Worm (Caenorhabditis elegans) whole organism, midembryonic: ENCODE measurements around the gene baf-1.

ENCODE experiments used
- T22C8.4 ChIP-seq: fragments of 200-800 bp; sonication (Bioruptor generic); IDR thresholded peaks from 2 replicates; pipeline ENCODE4 v1.3.6; 2022; ENCODE audit warnings: missing genetic modification characterization, missing compliant biosample characterization
- flt-1 ChIP-seq: fragments of 200-800 bp; sonication (Bioruptor generic); IDR thresholded peaks from 2 replicates; pipeline ENCODE4 v1.3.6; 2022; ENCODE audit warnings: missing genetic modification characterization, missing compliant biosample characterization
- klf-2 ChIP-seq: fragments of 200-800 bp; sonication (Bioruptor generic); conservative IDR thresholded peaks from 2 replicates; pipeline ENCODE4 v1.3.6; 2022; ENCODE audit warnings: missing genetic modification reagents, missing genetic modification characterization, missing compliant biosample characterization
- med-1 ChIP-seq: sonication (generic microtip); optimal IDR thresholded peaks from 2 replicates; lab custom pipeline; 2017; ENCODE audit warnings: missing genetic modification characterization, mild to moderate bottlenecking, missing compliant biosample characterization, antibody characterized with exemption, missing genetic modification reagents; ENCODE audit not compliant: insufficient read depth
- ref-1 ChIP-seq: fragments of 200-800 bp; sonication (Bioruptor generic); conservative IDR thresholded peaks from 2 replicates; pipeline ENCODE4 v1.3.6; 2022; ENCODE audit warnings: missing genetic modification reagents, missing genetic modification characterization, missing compliant biosample characterization
- tab-1 ChIP-seq: fragments of 200-800 bp; sonication (Bioruptor generic); IDR thresholded peaks from 2 replicates; pipeline ENCODE4 v1.3.6; 2022; ENCODE audit warnings: missing genetic modification characterization, missing compliant biosample characterization
- ztf-29 ChIP-seq: fragments of 200-800 bp; sonication (Bioruptor generic); IDR thresholded peaks from 2 replicates; pipeline ENCODE4 v1.3.6; 2022; ENCODE audit warnings: missing genetic modification reagents, missing genetic modification characterization, missing compliant biosample characterization

- no peak for TF ChIP-seq klf-2 (GFP tag; lab: Robert Waterston, UW)
- no peak for TF ChIP-seq ref-1 (GFP tag; lab: Robert Waterston, UW)
- no peak for TF ChIP-seq ztf-29 (GFP tag; lab: Robert Waterston, UW)
- no peak for TF ChIP-seq flt-1 (GFP tag; lab: Robert Waterston, UW)
- TF ChIP-seq T22C8.4 (GFP tag; lab: Robert Waterston, UW): no peak
- no peak for TF ChIP-seq tab-1 (GFP tag; lab: Robert Waterston, UW)
- TF ChIP-seq med-1 (GFP tag; lab: Kevin White, UChicago): no peak
Observed at ce11 chrIII:9454730-9455129, 12.5 kb upstream of the baf-1 start.
